Worm (Caenorhabditis elegans) whole organism, L4 larva: ENCODE measurements around the gene pals-24.

ENCODE experiments used
- D1046.2 ChIP-seq: fragments of 200-800 bp; sonication (Bioruptor generic); IDR thresholded peaks from 2 replicates; pipeline ENCODE4 v1.3.6; 2022; ENCODE audit warnings: missing genetic modification characterization, missing compliant biosample characterization
- F10B5.3 ChIP-seq: sonication (generic microtip); optimal IDR thresholded peaks from 2 replicates; lab custom pipeline; 2016; ENCODE audit warnings: mild to moderate bottlenecking, missing genetic modification characterization, missing compliant biosample characterization
- F49E8.2 ChIP-seq: sonication (generic microtip); optimal IDR thresholded peaks from 2 replicates; lab custom pipeline; 2016; ENCODE audit warnings: missing compliant biosample characterization, mild to moderate bottlenecking, missing genetic modification characterization, borderline replicate concordance
- T20F7.1 ChIP-seq: fragments of 200-800 bp; sonication (Bioruptor generic); optimal IDR thresholded peaks from 2 replicates; lab custom pipeline; 2018; ENCODE audit warnings: mild to moderate bottlenecking, missing genetic modification characterization, missing compliant biosample characterization
- T26A8.4 ChIP-seq: fragments of 200-800 bp; sonication (Bioruptor generic); IDR thresholded peaks from 2 replicates; pipeline ENCODE4 v1.3.6; 2022; ENCODE audit warnings: missing genetic modification characterization, missing compliant biosample characterization
- Y105C5A.15 ChIP-seq: fragments of 200-800 bp; sonication (Bioruptor generic); IDR thresholded peaks from 2 replicates; pipeline ENCODE4 v1.3.6; 2022; ENCODE audit warnings: missing genetic modification characterization, missing compliant biosample characterization
- Y75B8A.6 ChIP-seq: fragments of 200-800 bp; sonication (Bioruptor generic); IDR thresholded peaks from 2 replicates; pipeline ENCODE4 v1.3.6; 2022; ENCODE audit warnings: missing genetic modification reagents, missing genetic modification characterization, missing compliant biosample characterization
- ZK337.2 ChIP-seq: fragments of 200-800 bp; sonication (Bioruptor generic); IDR thresholded peaks from 2 replicates; pipeline ENCODE4 v1.3.6; 2022; ENCODE audit warnings: missing genetic modification reagents, missing genetic modification characterization, missing compliant biosample characterization
- ZK546.5 ChIP-seq, 2 experiments: sonication (generic microtip); optimal IDR thresholded peaks; 2 replicates each; lab custom pipeline; 2017; ENCODE audit warnings: missing biosample characterization in 2 of 2, missing genetic modification characterization in 2 of 2
- aly-2 ChIP-seq: sonication (generic microtip); optimal IDR thresholded peaks from 2 replicates; lab custom pipeline; 2018; ENCODE audit warnings: missing biosample characterization, missing genetic modification characterization
- arid-1 ChIP-seq: fragments of 200-800 bp; sonication (Bioruptor generic); conservative IDR thresholded peaks from 2 replicates; pipeline ENCODE4 v1.3.6; 2022; ENCODE audit warnings: missing genetic modification reagents, missing genetic modification characterization, missing compliant biosample characterization
- ceh-28 ChIP-seq: fragments of 150-350 bp; optimal IDR thresholded peaks from 2 replicates; lab custom pipeline; 2014; ENCODE audit warnings: missing biosample characterization, missing genetic modification reagents, missing genetic modification characterization
- ceh-44 ChIP-seq: fragments of 200-800 bp; sonication (Bioruptor generic); IDR thresholded peaks from 2 replicates; pipeline ENCODE4 v1.3.6; 2022; ENCODE audit warnings: missing genetic modification reagents, missing genetic modification characterization, missing compliant biosample characterization
- ceh-62 ChIP-seq: sonication (generic microtip); optimal IDR thresholded peaks from 2 replicates; lab custom pipeline; 2017; ENCODE audit warnings: missing biosample characterization, missing genetic modification characterization
- ceh-82 ChIP-seq: sonication (generic microtip); optimal IDR thresholded peaks from 2 replicates; lab custom pipeline; 2017; ENCODE audit warnings: missing biosample characterization, missing genetic modification characterization
- cey-2 ChIP-seq: sonication (generic microtip); optimal IDR thresholded peaks from 3 replicates; lab custom pipeline; 2017; ENCODE audit warnings: missing genetic modification characterization, mild to moderate bottlenecking, missing compliant biosample characterization, antibody characterized with exemption, borderline replicate concordance; ENCODE audit not compliant: insufficient read depth
- ctbp-1 ChIP-seq: fragments of 200-800 bp; sonication (Bioruptor generic); IDR thresholded peaks from 2 replicates; pipeline ENCODE4 v1.3.6; 2022; ENCODE audit warnings: missing genetic modification reagents, missing genetic modification characterization, missing compliant biosample characterization
- daf-16 ChIP-seq, 3 experiments: sonication (generic microtip); optimal IDR thresholded peaks; 2 replicates each; lab custom pipeline; 2016 to 2017; ENCODE audit warnings: missing genetic modification characterization in 3 of 3, missing genetic modification reagents in 3 of 3, mild to moderate bottlenecking in 2 of 3, missing compliant biosample characterization in 2 of 3, missing biosample characterization in 1 of 3, moderate library complexity in 1 of 3
- daf-19 ChIP-seq: fragments of 200-800 bp; sonication (Bioruptor generic); conservative IDR thresholded peaks from 2 replicates; pipeline ENCODE4 v1.3.6; 2022; ENCODE audit warnings: missing genetic modification characterization, missing compliant biosample characterization
- daf-8 ChIP-seq: fragments of 200-800 bp; sonication (Bioruptor generic); IDR thresholded peaks from 2 replicates; pipeline ENCODE4 v1.3.6; 2022; ENCODE audit warnings: missing genetic modification characterization, missing compliant biosample characterization
- dmd-9 ChIP-seq: fragments of 200-800 bp; sonication (Bioruptor generic); IDR thresholded peaks from 2 replicates; pipeline ENCODE4 v1.3.6; 2022; ENCODE audit warnings: missing genetic modification reagents, missing genetic modification characterization, missing compliant biosample characterization
- dve-1 ChIP-seq: sonication (generic microtip); optimal IDR thresholded peaks from 2 replicates; lab custom pipeline; 2017; ENCODE audit warnings: antibody characterized with exemption, mild to moderate bottlenecking, missing genetic modification characterization, missing compliant biosample characterization; ENCODE audit not compliant: insufficient read depth
- egl-43 ChIP-seq: fragments of 200-800 bp; sonication (Bioruptor generic); IDR thresholded peaks from 2 replicates; pipeline ENCODE4 v1.3.6; 2022; ENCODE audit warnings: missing genetic modification reagents, missing genetic modification characterization, missing compliant biosample characterization
- gei-8 ChIP-seq: fragments of 200-800 bp; sonication (Bioruptor generic); optimal IDR thresholded peaks from 2 replicates; lab custom pipeline; 2018; ENCODE audit warnings: mild to moderate bottlenecking, missing genetic modification characterization, missing compliant biosample characterization
- hlh-30 ChIP-seq: sonication (generic microtip); optimal IDR thresholded peaks from 2 replicates; lab custom pipeline; 2017; ENCODE audit warnings: antibody characterized with exemption, mild to moderate bottlenecking, missing genetic modification characterization, missing compliant biosample characterization; ENCODE audit not compliant: insufficient read depth
- hmg-1.1 ChIP-seq: fragments of 200-800 bp; sonication (Bioruptor generic); IDR thresholded peaks from 2 replicates; pipeline ENCODE4 v1.3.6; 2022; ENCODE audit warnings: missing genetic modification reagents, missing genetic modification characterization, missing compliant biosample characterization
- jun-1 ChIP-seq: fragments of 150-350 bp; optimal IDR thresholded peaks from 2 replicates; lab custom pipeline; 2014; ENCODE audit warnings: missing biosample characterization, missing genetic modification reagents, missing genetic modification characterization
- lim-7 ChIP-seq: fragments of 200-800 bp; sonication (Bioruptor generic); IDR thresholded peaks from 2 replicates; pipeline ENCODE4 v1.3.6; 2022; ENCODE audit warnings: missing genetic modification characterization, missing compliant biosample characterization
- lin-1 ChIP-seq: fragments of 200-800 bp; sonication (Bioruptor generic); IDR thresholded peaks from 2 replicates; pipeline ENCODE4 v1.3.6; 2022; ENCODE audit warnings: missing genetic modification reagents, missing genetic modification characterization, missing compliant biosample characterization
- lin-13 ChIP-seq: fragments of 150-350 bp; optimal IDR thresholded peaks from 2 replicates; lab custom pipeline; 2014; ENCODE audit warnings: missing biosample characterization, missing genetic modification reagents, missing genetic modification characterization
- lin-29 ChIP-seq: fragments of 200-800 bp; sonication (Bioruptor generic); IDR thresholded peaks from 2 replicates; pipeline ENCODE4 v1.3.6; 2022; ENCODE audit warnings: missing genetic modification reagents, missing genetic modification characterization, missing compliant biosample characterization
- lin-39 ChIP-seq: fragments of 150-350 bp; optimal IDR thresholded peaks from 2 replicates; lab custom pipeline; 2014; ENCODE audit warnings: missing biosample characterization, missing genetic modification reagents, missing genetic modification characterization
- madf-9 ChIP-seq: fragments of 200-800 bp; sonication (Bioruptor generic); conservative IDR thresholded peaks from 2 replicates; pipeline ENCODE4 v1.3.6; 2022; ENCODE audit warnings: missing genetic modification reagents, missing genetic modification characterization, missing compliant biosample characterization
- mdt-29 ChIP-seq: fragments of 200-800 bp; sonication (Bioruptor generic); IDR thresholded peaks from 2 replicates; pipeline ENCODE4 v1.3.6; 2022; ENCODE audit warnings: missing genetic modification reagents, missing genetic modification characterization, missing compliant biosample characterization
- mes-2 ChIP-seq: sonication (generic microtip); optimal IDR thresholded peaks from 2 replicates; lab custom pipeline; 2016; ENCODE audit warnings: missing genotype, mild to moderate bottlenecking, missing genetic modification characterization, missing compliant biosample characterization; ENCODE audit not compliant: poor library complexity, severe bottlenecking
- mxl-2 ChIP-seq: fragments of 200-800 bp; sonication (Bioruptor generic); conservative IDR thresholded peaks from 2 replicates; pipeline ENCODE4 v1.3.6; 2022; ENCODE audit warnings: missing genetic modification reagents, missing genetic modification characterization, missing compliant biosample characterization
- nhr-41 ChIP-seq: fragments of 200-800 bp; sonication (Bioruptor generic); IDR thresholded peaks from 2 replicates; pipeline ENCODE4 v1.3.6; 2022; ENCODE audit warnings: missing genetic modification reagents, missing genetic modification characterization, missing compliant biosample characterization
- nhr-42 ChIP-seq: fragments of 200-800 bp; sonication (Bioruptor generic); IDR thresholded peaks from 2 replicates; pipeline ENCODE4 v1.3.6; 2022; ENCODE audit warnings: missing genetic modification characterization, missing compliant biosample characterization
- nhr-48 ChIP-seq: sonication (generic microtip); optimal IDR thresholded peaks from 2 replicates; lab custom pipeline; 2016; ENCODE audit warnings: mild to moderate bottlenecking, missing genetic modification characterization, missing compliant biosample characterization
- nhr-6 ChIP-seq: fragments of 150-350 bp; optimal IDR thresholded peaks from 2 replicates; lab custom pipeline; 2014; ENCODE audit warnings: missing biosample characterization, missing genetic modification characterization
- php-3 ChIP-seq: fragments of 200-800 bp; sonication (Bioruptor generic); IDR thresholded peaks from 2 replicates; pipeline ENCODE4 v1.3.6; 2022; ENCODE audit warnings: missing genetic modification reagents, missing genetic modification characterization, missing compliant biosample characterization
- pqm-1 ChIP-seq: sonication (generic microtip); optimal IDR thresholded peaks from 2 replicates; lab custom pipeline; 2017; ENCODE audit warnings: missing biosample characterization, missing genetic modification characterization
- sdz-12 ChIP-seq: fragments of 200-800 bp; sonication (Bioruptor generic); optimal IDR thresholded peaks from 2 replicates; lab custom pipeline; 2018; ENCODE audit warnings: mild to moderate bottlenecking, missing genetic modification characterization, missing compliant biosample characterization
- set-16 ChIP-seq: fragments of 200-800 bp; sonication (Bioruptor generic); IDR thresholded peaks from 2 replicates; pipeline ENCODE4 v1.3.6; 2022; ENCODE audit warnings: missing genetic modification reagents, missing genetic modification characterization, missing compliant biosample characterization
- spr-1 ChIP-seq: sonication (generic microtip); optimal IDR thresholded peaks from 2 replicates; lab custom pipeline; 2016; ENCODE audit warnings: mild to moderate bottlenecking, missing genetic modification characterization, missing compliant biosample characterization
- spr-3 ChIP-seq: fragments of 200-800 bp; sonication (Bioruptor generic); optimal IDR thresholded peaks from 2 replicates; lab custom pipeline; 2018; ENCODE audit warnings: mild to moderate bottlenecking, missing genetic modification characterization, missing compliant biosample characterization
- tra-1 ChIP-seq: fragments of 200-800 bp; sonication (Bioruptor generic); IDR thresholded peaks from 2 replicates; pipeline ENCODE4 v1.3.6; 2022; ENCODE audit warnings: missing genetic modification reagents, missing genetic modification characterization, missing compliant biosample characterization
- zfp-2 ChIP-seq: sonication (generic microtip); optimal IDR thresholded peaks from 2 replicates; lab custom pipeline; 2016; ENCODE audit warnings: mild to moderate bottlenecking, missing genetic modification characterization, missing compliant biosample characterization
- zfp-3 ChIP-seq: fragments of 200-800 bp; sonication (Bioruptor generic); conservative IDR thresholded peaks from 2 replicates; pipeline ENCODE4 v1.3.6; 2022; ENCODE audit warnings: missing genetic modification reagents, missing genetic modification characterization, missing compliant biosample characterization
- zip-2 ChIP-seq: fragments of 150-350 bp; optimal IDR thresholded peaks from 2 replicates; lab custom pipeline; 2014; ENCODE audit warnings: missing biosample characterization, missing genetic modification characterization
- ztf-11 ChIP-seq: fragments of 150-350 bp; optimal IDR thresholded peaks from 2 replicates; lab custom pipeline; 2014; ENCODE audit warnings: missing biosample characterization, missing genetic modification characterization

The pals-24 gene

DNA sequence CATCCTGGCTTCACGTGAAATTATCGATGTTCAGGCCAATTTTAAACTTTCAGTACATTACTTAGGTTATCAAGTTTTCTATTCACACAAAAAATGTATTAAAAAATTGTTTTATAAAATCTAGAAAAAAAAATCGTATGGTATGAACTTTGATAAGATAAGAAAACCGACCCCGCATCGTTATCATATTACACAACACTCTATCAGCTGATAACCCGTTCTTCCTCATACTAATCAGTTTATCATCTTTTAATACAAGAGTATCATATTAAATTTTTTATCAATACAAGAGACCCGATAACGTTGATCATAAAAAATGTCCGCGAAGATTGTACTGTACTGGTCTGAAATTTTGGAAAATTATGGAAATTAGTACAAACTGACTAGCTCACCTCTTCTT lies 33.9 kb downstream of the pals-24 start (continued):
- TF ChIP-seq ZK337.2 (no peak), arid-1 (GFP tag; lab: Robert Waterston, UW) (no peak), jun-1 (tag; lab: Kevin White, UChicago) (peak; percentile 52), hmg-1.1 (GFP tag; lab: Robert Waterston, UW) (no peak), ceh-44 (GFP tag; lab: Robert Waterston, UW) (no peak), Y75B8A.6 (no peak), T20F7.1 (GFP tag; lab: Kevin White, UChicago) (no peak), lin-39 (tag; lab: Kevin White, UChicago) (no peak), dmd-9 (GFP tag; lab: Robert Waterston, UW) (no peak), gei-8 (GFP tag; lab: Kevin White, UChicago) (no peak), F10B5.3 (tag; lab: Kevin White, UChicago) (no peak), D1046.2 (GFP tag; lab: Robert Waterston, UW) (no peak), zip-2 (tag; lab: Kevin White, UChicago) (peak; percentile 13), mes-2 (no peak), nhr-41 (GFP tag; lab: Robert Waterston, UW) (peak; percentile 100), dve-1 (tag; lab: Kevin White, UChicago) (peak; percentile 95), ZK546.5 (tag; optimal IDR thresholded peaks at IDR 0.05; lab: Kevin White, UChicago) (no peak), tra-1 (GFP tag; lab: Robert Waterston, UW) (peak; percentile 91), sdz-12 (GFP tag; lab: Kevin White, UChicago) (no peak), T26A8.4 (0 out of 2 replicates have a peak, but pooled peaks have one; percentile 19), mxl-2 (no peak), spr-3 (GFP tag; lab: Kevin White, UChicago) (no peak), ceh-82 (no peak), egl-43 (GFP tag; lab: Robert Waterston, UW) (no peak), lin-1 (peak; percentile 96), spr-1 (tag; lab: Kevin White, UChicago) (no peak), aly-2 (no peak), ceh-62 (tag; lab: Kevin White, UChicago) (no peak), set-16 (no peak), daf-19 (GFP tag; lab: Robert Waterston, UW) (no peak), nhr-42 (no peak), zfp-2 (no peak), php-3 (GFP tag; lab: Robert Waterston, UW) (peak; percentile 94), nhr-48 (tag; lab: Kevin White, UChicago) (peak; percentile 1), cey-2 (peak; percentile 86), lin-29 (GFP tag; lab: Robert Waterston, UW) (no peak), daf-8 (no peak), ztf-11 (tag; lab: Kevin White, UChicago) (no peak), lin-13 (no peak), lim-7 (no peak), daf-16 (GFP tag; optimal IDR thresholded peaks at IDR 0.05; lab: Kevin White, UChicago) (peak in 1 of 2 experiments; percentile 49), daf-16 (tag; optimal IDR thresholded peaks at IDR 0.05; lab: Kevin White, UChicago) (peak; percentile 86), Y105C5A.15 (GFP tag; lab: Robert Waterston, UW) (no peak), madf-9 (GFP tag; lab: Robert Waterston, UW) (no peak), pqm-1 (peak; percentile 100), hlh-30 (tag; lab: Kevin White, UChicago) (no peak), ceh-28 (no peak), nhr-6 (tag; lab: Kevin White, UChicago) (peak; percentile 83), ctbp-1 (no peak), mdt-29 (GFP tag; lab: Robert Waterston, UW) (no peak), zfp-3 (GFP tag; lab: Robert Waterston, UW) (no peak), F49E8.2 (no peak)
